Fruit fly (Drosophila melanogaster) whole organism, embryonic: ENCODE results near the gene CG31431.

Source experiments
- Ada2b ChIP-seq: fragments of 200-800 bp; sonication (Bioruptor generic); IDR thresholded peaks from 2 replicates; pipeline ENCODE4 v1.3.6; 2022; ENCODE audit warnings: missing biosample characterization, missing genetic modification characterization
- B-H2 ChIP-seq: fragments of 200-800 bp; sonication (Bioruptor generic); optimal IDR thresholded peaks from 2 replicates; lab custom pipeline; 2018; ENCODE audit warnings: missing biosample characterization, mild to moderate bottlenecking, missing genetic modification characterization
- CG11456 ChIP-seq: fragments of 200-800 bp; sonication (Bioruptor generic); IDR thresholded peaks from 3 replicates; pipeline ENCODE4 v1.3.6; 2022; ENCODE audit warnings: missing biosample characterization, missing genetic modification characterization
- CG11504 ChIP-seq: fragments of 200-800 bp; sonication (Bioruptor generic); optimal IDR thresholded peaks from 3 replicates; lab custom pipeline; 2019; ENCODE audit warnings: missing biosample characterization, mild to moderate bottlenecking, missing genetic modification characterization, moderate library complexity
- CG11723 ChIP-seq: fragments of 200-800 bp; sonication (Bioruptor generic); optimal IDR thresholded peaks from 2 replicates; lab custom pipeline; 2017; ENCODE audit warnings: missing biosample characterization, mild to moderate bottlenecking, missing genetic modification characterization
- CG12299 ChIP-seq: fragments of 200-800 bp; sonication (Bioruptor generic); optimal IDR thresholded peaks from 2 replicates; lab custom pipeline; 2018; ENCODE audit warnings: missing biosample characterization, mild to moderate bottlenecking, missing genetic modification characterization
- CG14965 ChIP-seq: fragments of 200-800 bp; sonication (Bioruptor generic); optimal IDR thresholded peaks from 2 replicates; lab custom pipeline; 2016; ENCODE audit warnings: missing biosample characterization, missing genetic modification characterization, borderline replicate concordance
- CG15073 ChIP-seq: fragments of 200-800 bp; sonication (Bioruptor generic); optimal IDR thresholded peaks from 2 replicates; lab custom pipeline; 2016; ENCODE audit warnings: missing biosample characterization, missing genetic modification characterization
- CG17912 ChIP-seq: fragments of 200-800 bp; sonication (Bioruptor generic); optimal IDR thresholded peaks from 2 replicates; lab custom pipeline; 2018; ENCODE audit warnings: missing biosample characterization, mild to moderate bottlenecking, missing genetic modification characterization
- CG30403 ChIP-seq: fragments of 200-800 bp; sonication (Bioruptor generic); optimal IDR thresholded peaks from 3 replicates; lab custom pipeline; 2016; ENCODE audit warnings: missing biosample characterization, missing genetic modification characterization
- CG5180 ChIP-seq: fragments of 200-800 bp; sonication (Bioruptor generic); optimal IDR thresholded peaks from 3 replicates; lab custom pipeline; 2017; ENCODE audit warnings: missing biosample characterization, missing genetic modification characterization, mild to moderate bottlenecking, moderate library complexity, missing genetic modification reagents
- CG5953 ChIP-seq: fragments of 200-800 bp; sonication (Bioruptor generic); IDR thresholded peaks from 2 replicates; pipeline ENCODE4 v1.3.6; 2022; ENCODE audit warnings: missing biosample characterization, missing genetic modification characterization
- CG6175 ChIP-seq: fragments of 200-800 bp; sonication (Bioruptor generic); IDR thresholded peaks from 3 replicates; pipeline ENCODE4 v1.3.6; 2022; ENCODE audit warnings: missing biosample characterization, missing genetic modification characterization
- CG6654 ChIP-seq: fragments of 200-800 bp; sonication (Bioruptor generic); optimal IDR thresholded peaks from 2 replicates; lab custom pipeline; 2017; ENCODE audit warnings: missing biosample characterization, mild to moderate bottlenecking, missing genetic modification characterization
- CG7357 ChIP-seq: fragments of 200-800 bp; sonication (Bioruptor generic); IDR thresholded peaks from 3 replicates; pipeline ENCODE4 v1.3.6; 2022; ENCODE audit warnings: missing biosample characterization, missing genetic modification characterization
- CG7745 ChIP-seq: fragments of 200-800 bp; sonication (Bioruptor generic); optimal IDR thresholded peaks from 2 replicates; lab custom pipeline; 2018; ENCODE audit warnings: missing biosample characterization, mild to moderate bottlenecking, missing genetic modification characterization, moderate library complexity
- CG8281 ChIP-seq: fragments of 200-800 bp; sonication (Bioruptor generic); optimal IDR thresholded peaks from 2 replicates; lab custom pipeline; 2018; ENCODE audit warnings: missing biosample characterization, mild to moderate bottlenecking, missing genetic modification characterization, moderate library complexity
- CG8290 ChIP-seq, 3 experiments: fragments of 200-800 bp; sonication (Bioruptor generic); optimal IDR thresholded peaks; 2 replicates each; lab custom pipeline; 2016 to 2019; ENCODE audit warnings: missing biosample characterization in 3 of 3, missing genetic modification characterization in 3 of 3, mild to moderate bottlenecking in 2 of 3, moderate library complexity in 1 of 3
- CG9817 ChIP-seq: fragments of 200-800 bp; sonication (Bioruptor generic); optimal IDR thresholded peaks from 2 replicates; lab custom pipeline; 2018; ENCODE audit warnings: missing biosample characterization, mild to moderate bottlenecking, missing genetic modification characterization, moderate library complexity
- D ChIP-seq, 2 experiments: fragments of 200-800 bp in 1 of 2; fragments of >200 bp in 1 of 2; sonication (Bioruptor generic) in 1 of 2; optimal IDR thresholded peaks; 2 replicates in 1 of 2; 3 replicates in 1 of 2; lab custom pipeline; 2017; ENCODE audit warnings: mild to moderate bottlenecking in 1 of 2, missing biosample characterization in 1 of 2, missing genetic modification characterization in 1 of 2, missing genetic modification reagents in 1 of 2
- Deaf1 ChIP-seq: fragments of 200-800 bp; optimal IDR thresholded peaks from 3 replicates; lab custom pipeline; 2019; ENCODE audit warnings: missing biosample characterization, mild to moderate bottlenecking, missing genetic modification characterization, moderate library complexity
- Drgx ChIP-seq: fragments of 200-800 bp; sonication (Bioruptor generic); IDR thresholded peaks from 2 replicates; pipeline ENCODE4 v1.3.6; 2022; ENCODE audit warnings: missing biosample characterization, missing genetic modification characterization
- E2f1 ChIP-seq: fragments of 200-800 bp; sonication (Bioruptor generic); IDR thresholded peaks from 2 replicates; pipeline ENCODE4 v1.3.6; 2022; ENCODE audit warnings: missing biosample characterization, missing genetic modification characterization
- Elba2 ChIP-seq: fragments of 200-800 bp; sonication (Bioruptor generic); optimal IDR thresholded peaks from 3 replicates; lab custom pipeline; 2016; ENCODE audit warnings: missing biosample characterization, missing genetic modification characterization
- HLH4C ChIP-seq: fragments of 200-800 bp; sonication (Bioruptor generic); IDR thresholded peaks from 3 replicates; pipeline ENCODE4 v1.3.6; 2022; ENCODE audit warnings: missing biosample characterization, missing genetic modification characterization; ENCODE audit not compliant: partially characterized antibody
- Oli ChIP-seq: fragments of 200-800 bp; sonication (Bioruptor generic); optimal IDR thresholded peaks from 2 replicates; lab custom pipeline; 2018; ENCODE audit warnings: missing biosample characterization, mild to moderate bottlenecking, missing genetic modification characterization, moderate library complexity
- Ravus ChIP-seq: fragments of 200-800 bp; sonication (Bioruptor generic); IDR thresholded peaks from 2 replicates; pipeline ENCODE4 v1.3.6; 2022; ENCODE audit warnings: missing biosample characterization, missing genetic modification characterization
- Sox100B ChIP-seq: fragments of 200-800 bp; sonication (Bioruptor generic); optimal IDR thresholded peaks from 3 replicates; lab custom pipeline; 2018; ENCODE audit warnings: missing biosample characterization, mild to moderate bottlenecking, missing genetic modification characterization
- Sox102F ChIP-seq: fragments of 200-800 bp; sonication (Bioruptor generic); optimal IDR thresholded peaks from 2 replicates; lab custom pipeline; 2018; ENCODE audit warnings: missing biosample characterization, mild to moderate bottlenecking, missing genetic modification characterization, moderate library complexity
- TFAM ChIP-seq: fragments of 200-800 bp; sonication (Bioruptor generic); optimal IDR thresholded peaks from 2 replicates; lab custom pipeline; 2017; ENCODE audit warnings: missing biosample characterization, missing genetic modification characterization, inconsistent platforms
- ab ChIP-seq: fragments of 200-800 bp; sonication (Bioruptor generic); optimal IDR thresholded peaks from 2 replicates; lab custom pipeline; 2016; ENCODE audit warnings: missing biosample characterization, missing genetic modification characterization
- ac ChIP-seq: fragments of 200-800 bp; sonication (Bioruptor generic); optimal IDR thresholded peaks from 3 replicates; lab custom pipeline; 2017; ENCODE audit warnings: missing biosample characterization, mild to moderate bottlenecking, missing genetic modification characterization
- ap ChIP-seq: fragments of 200-800 bp; sonication (Bioruptor generic); IDR thresholded peaks from 2 replicates; pipeline ENCODE4 v1.3.6; 2022; ENCODE audit warnings: missing biosample characterization, missing genetic modification characterization
- ems ChIP-seq: fragments of 200-800 bp; sonication (Bioruptor generic); optimal IDR thresholded peaks from 3 replicates; lab custom pipeline; 2016; ENCODE audit warnings: missing biosample characterization, missing genetic modification characterization
- fu2 ChIP-seq: fragments of 200-800 bp; sonication (Bioruptor generic); optimal IDR thresholded peaks from 2 replicates; lab custom pipeline; 2016; ENCODE audit warnings: missing biosample characterization, missing genetic modification characterization
- gce ChIP-seq: fragments of 200-800 bp; sonication (Bioruptor generic); IDR thresholded peaks from 3 replicates; pipeline ENCODE4 v1.3.6; 2022; ENCODE audit warnings: missing biosample characterization, missing genetic modification characterization
- gcm2 ChIP-seq: fragments of 200-800 bp; sonication (Bioruptor generic); optimal IDR thresholded peaks from 2 replicates; lab custom pipeline; 2016; ENCODE audit warnings: missing biosample characterization, missing genetic modification characterization
- grn ChIP-seq: fragments of 200-800 bp; sonication (Bioruptor generic); optimal IDR thresholded peaks from 3 replicates; lab custom pipeline; 2017; ENCODE audit warnings: missing biosample characterization, missing genetic modification characterization
- lab ChIP-seq: fragments of 200-800 bp; sonication (Bioruptor generic); optimal IDR thresholded peaks from 3 replicates; lab custom pipeline; 2017; ENCODE audit warnings: missing biosample characterization, missing genetic modification characterization, mild to moderate bottlenecking, moderate library complexity, missing genetic modification reagents
- maf-S ChIP-seq: fragments of 200-800 bp; sonication (Bioruptor generic); optimal IDR thresholded peaks from 2 replicates; lab custom pipeline; 2016; ENCODE audit warnings: missing biosample characterization, missing genetic modification characterization
- ranshi ChIP-seq: fragments of 200-800 bp; sonication (Bioruptor generic); IDR thresholded peaks from 2 replicates; pipeline ENCODE4 v1.3.6; 2022; ENCODE audit warnings: missing biosample characterization, missing genetic modification characterization
- sima ChIP-seq: fragments of 200-800 bp; sonication (Bioruptor generic); optimal IDR thresholded peaks from 2 replicates; lab custom pipeline; 2016; ENCODE audit warnings: missing biosample characterization, missing genetic modification characterization
- toy ChIP-seq: fragments of 200-800 bp; sonication (Bioruptor generic); IDR thresholded peaks from 2 replicates; pipeline ENCODE4 v1.3.6; 2022; ENCODE audit warnings: missing biosample characterization, missing genetic modification characterization
- unc-4 ChIP-seq: fragments of 200-800 bp; sonication (Bioruptor generic); IDR thresholded peaks from 2 replicates; pipeline ENCODE4 v1.3.6; 2022; ENCODE audit warnings: missing biosample characterization, missing genetic modification characterization; ENCODE audit not compliant: partially characterized antibody
- usp ChIP-seq: fragments of >200 bp; optimal IDR thresholded peaks from 2 replicates; lab custom pipeline; 2017; ENCODE audit warnings: missing biosample characterization, missing genetic modification characterization
- vfl ChIP-seq: fragments of 200-800 bp; sonication (Bioruptor generic); optimal IDR thresholded peaks from 2 replicates; lab custom pipeline; 2016; ENCODE audit warnings: missing biosample characterization, missing genetic modification characterization
- zen ChIP-seq: fragments of 200-800 bp; sonication (Bioruptor generic); optimal IDR thresholded peaks from 3 replicates; lab custom pipeline; 2018; ENCODE audit warnings: missing biosample characterization, mild to moderate bottlenecking, missing genetic modification characterization, moderate library complexity
- zfh2 ChIP-seq: fragments of 200-800 bp; sonication (Bioruptor generic); optimal IDR thresholded peaks from 2 replicates; lab custom pipeline; 2016; ENCODE audit warnings: missing biosample characterization, missing genetic modification characterization

Gene CG31431

DNA sequence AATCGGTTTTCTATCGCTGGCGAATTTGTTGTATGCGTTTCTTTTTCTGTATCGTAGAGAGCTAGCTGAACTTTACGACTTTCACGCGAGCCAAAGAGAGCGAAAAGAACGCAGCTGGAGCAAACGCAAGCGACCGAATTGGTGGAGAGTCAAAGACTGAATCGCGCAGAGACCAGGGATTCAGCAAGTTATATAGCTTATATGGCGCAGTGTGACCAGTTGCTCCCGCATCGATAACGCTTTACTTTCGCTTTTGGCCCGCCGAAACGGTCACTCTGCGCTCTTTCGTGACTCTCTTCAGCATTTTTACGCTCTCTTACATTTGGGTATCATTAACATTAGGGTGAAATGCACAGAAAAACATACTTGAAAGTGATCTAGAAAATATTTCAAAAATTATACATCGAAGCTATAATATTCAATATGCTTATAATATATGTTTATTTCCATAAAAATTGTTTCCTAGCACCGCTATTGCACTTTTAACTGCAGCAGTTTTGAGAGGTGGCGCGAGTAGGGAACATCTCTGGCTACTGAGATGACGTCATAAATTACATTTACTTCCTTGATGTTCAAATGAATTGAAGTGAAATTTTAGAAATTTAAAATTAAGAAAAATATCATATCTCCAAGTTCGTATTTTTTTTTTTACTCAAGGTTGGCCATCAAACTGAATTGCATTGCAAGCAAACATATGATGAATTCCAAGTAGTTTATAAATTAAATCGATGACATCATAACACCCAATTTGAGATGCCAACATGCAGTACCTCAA lies 14.2 kb upstream of the CG31431 start, which contains the start of gene glec (continued):
- TF ChIP-seq CG5953: no peak
- TF ChIP-seq Oli (tag; lab: Kevin White, UChicago): peak; percentile 43
- no peak for TF ChIP-seq ac (GFP tag; lab: Kevin White, UChicago)
- no peak for TF ChIP-seq CG6654 (GFP tag; lab: Kevin White, UChicago)
- peak; percentile 36 for TF ChIP-seq Sox102F (GFP tag; lab: Kevin White, UChicago)
- TF ChIP-seq CG6175 (GFP tag; lab: Robert Waterston, UW): peak; percentile 6; the same call in 1 of the 3 replicates
- TF ChIP-seq ems (GFP tag; lab: Kevin White, UChicago): no peak
- peak; percentile 41 for TF ChIP-seq CG30403 (GFP tag; lab: Kevin White, UChicago)
- TF ChIP-seq Deaf1: peak; percentile 34
- 0 out of 2 replicates have a peak, but pooled peaks have one; percentile 4 for TF ChIP-seq Ada2b
- TF ChIP-seq lab (GFP tag; lab: Kevin White, UChicago): peak; percentile 63
- TF ChIP-seq toy (GFP tag; lab: Robert Waterston, UW): no peak
- TF ChIP-seq zen (tag; lab: Kevin White, UChicago): peak; percentile 5
- peak; percentile 46 for TF ChIP-seq unc-4 (GFP tag; lab: Robert Waterston, UW)
- TF ChIP-seq B-H2: peak; percentile 8
- TF ChIP-seq CG9817 (tag; lab: Kevin White, UChicago): peak; percentile 11
- TF ChIP-seq Sox100B (GFP tag; lab: Kevin White, UChicago): peak; percentile 2
- no peak for TF ChIP-seq fu2 (GFP tag; lab: Kevin White, UChicago)
- no peak for TF ChIP-seq CG15073 (GFP tag; lab: Kevin White, UChicago)
- TF ChIP-seq CG7745 (tag; lab: Kevin White, UChicago): no peak
- TF ChIP-seq usp (GFP tag; lab: Kevin White, UChicago): no peak
- TF ChIP-seq D (optimal IDR thresholded peaks at IDR 0.05; lab: Kevin White, UChicago): no peak
- TF ChIP-seq D (GFP tag; optimal IDR thresholded peaks at IDR 0.05; lab: Kevin White, UChicago): no peak
- no peak for TF ChIP-seq CG7357 (GFP tag; lab: Robert Waterston, UW)
- TF ChIP-seq CG14965 (GFP tag; lab: Kevin White, UChicago): no peak
- peak; percentile 51 for TF ChIP-seq HLH4C (GFP tag; lab: Robert Waterston, UW)
- TF ChIP-seq CG8290 (GFP tag; optimal IDR thresholded peaks at IDR 0.05; lab: Kevin White, UChicago): no peak
- TF ChIP-seq CG8290 (tag; optimal IDR thresholded peaks at IDR 0.05; lab: Kevin White, UChicago): peak in 1 of 2 experiments; percentile 89
- TF ChIP-seq Ravus (GFP tag; lab: Robert Waterston, UW): no peak
- no peak for TF ChIP-seq gcm2 (GFP tag; lab: Kevin White, UChicago)
- peak; percentile 45 for TF ChIP-seq CG17912
- TF ChIP-seq ranshi (GFP tag; lab: Robert Waterston, UW): no peak
- TF ChIP-seq vfl (GFP tag; lab: Kevin White, UChicago): no peak
- 0 out of 2 replicates have a peak, but pooled peaks have one; percentile 24 for TF ChIP-seq ap (GFP tag; lab: Robert Waterston, UW)
- peak; percentile 11 for TF ChIP-seq CG11504 (tag; lab: Kevin White, UChicago)
- no peak for TF ChIP-seq Elba2 (GFP tag; lab: Kevin White, UChicago)
- TF ChIP-seq TFAM (GFP tag; lab: Kevin White, UChicago): no peak
- TF ChIP-seq CG5180 (GFP tag; lab: Kevin White, UChicago): no peak
- peak; percentile 51 for TF ChIP-seq maf-S (GFP tag; lab: Kevin White, UChicago)
- TF ChIP-seq grn (GFP tag; lab: Kevin White, UChicago): peak; percentile 7
- no peak for TF ChIP-seq zfh2 (GFP tag; lab: Kevin White, UChicago)
- no peak for TF ChIP-seq CG11723
- TF ChIP-seq E2f1 (GFP tag; lab: Robert Waterston, UW): peak; percentile 8; the same call in 1 of the 2 replicates
- peak; percentile 1 for TF ChIP-seq CG12299 (tag; lab: Kevin White, UChicago)
- TF ChIP-seq CG8281 (tag; lab: Kevin White, UChicago): no peak
- no peak for TF ChIP-seq sima (GFP tag; lab: Kevin White, UChicago)
- TF ChIP-seq CG11456 (GFP tag; lab: Robert Waterston, UW): 0 out of 3 replicates have a peak, but pooled peaks have one; percentile 37
- TF ChIP-seq Drgx: peak; percentile 41; the same call in 1 of the 2 replicates
- peak; percentile 68; the same call in 2 of the 3 replicates for TF ChIP-seq gce
- TF ChIP-seq ab (GFP tag; lab: Kevin White, UChicago): no peak
